Fruit fly (Drosophila melanogaster) whole organism, prepupa: ENCODE measurements around the gene CG5697.

Experiments
- CG15336 ChIP-seq: fragments of 200-800 bp; sonication (Bioruptor generic); IDR thresholded peaks from 2 replicates; pipeline ENCODE4 v1.3.6; 2022; ENCODE audit warnings: missing biosample characterization, missing genetic modification characterization
- CG1621 ChIP-seq: fragments of 200-800 bp; sonication (Bioruptor generic); optimal IDR thresholded peaks from 3 replicates; lab custom pipeline; 2018; ENCODE audit warnings: missing biosample characterization, mild to moderate bottlenecking, missing genetic modification characterization
- CG3032 ChIP-seq: fragments of 200-800 bp; optimal IDR thresholded peaks from 2 replicates; lab custom pipeline; 2019; ENCODE audit warnings: missing biosample characterization, mild to moderate bottlenecking, missing genetic modification characterization, moderate library complexity
- CG31627 ChIP-seq: fragments of 200-800 bp; sonication (Bioruptor generic); optimal IDR thresholded peaks from 3 replicates; lab custom pipeline; 2016; ENCODE audit warnings: missing biosample characterization, missing genetic modification characterization
- CG32006 ChIP-seq: fragments of 200-800 bp; sonication (Bioruptor generic); optimal IDR thresholded peaks from 3 replicates; lab custom pipeline; 2017; ENCODE audit warnings: missing biosample characterization, mild to moderate bottlenecking, missing genetic modification characterization
- CG3919 ChIP-seq: fragments of 200-800 bp; sonication (Bioruptor generic); optimal IDR thresholded peaks from 3 replicates; lab custom pipeline; 2016; ENCODE audit warnings: missing biosample characterization, missing genetic modification characterization
- CG4318 ChIP-seq: fragments of 200-800 bp; sonication (Bioruptor generic); optimal IDR thresholded peaks from 3 replicates; lab custom pipeline; 2017; ENCODE audit warnings: missing biosample characterization, mild to moderate bottlenecking, missing genetic modification characterization
- CG6163 ChIP-seq: fragments of 200-800 bp; sonication (Bioruptor generic); IDR thresholded peaks from 3 replicates; pipeline ENCODE4 v1.3.6; 2022; ENCODE audit warnings: missing biosample characterization, missing genetic modification characterization
- CG6276 ChIP-seq: fragments of 200-800 bp; sonication (Bioruptor generic); optimal IDR thresholded peaks from 2 replicates; lab custom pipeline; 2017; ENCODE audit warnings: missing biosample characterization, mild to moderate bottlenecking, missing genetic modification characterization
- CG6792 ChIP-seq: fragments of 200-800 bp; sonication (Bioruptor generic); optimal IDR thresholded peaks from 3 replicates; lab custom pipeline; 2016; ENCODE audit warnings: missing biosample characterization, missing genetic modification characterization
- CG6808 ChIP-seq: fragments of 200-800 bp; sonication (Bioruptor generic); optimal IDR thresholded peaks from 3 replicates; lab custom pipeline; 2017; ENCODE audit warnings: missing biosample characterization, missing genetic modification characterization, mild to moderate bottlenecking, moderate library complexity, missing genetic modification reagents
- CG6854 ChIP-seq: fragments of 200-800 bp; sonication (Bioruptor generic); optimal IDR thresholded peaks from 2 replicates; lab custom pipeline; 2017; ENCODE audit warnings: missing biosample characterization, mild to moderate bottlenecking, missing genetic modification characterization
- CG7368 ChIP-seq: fragments of 200-800 bp; sonication (Bioruptor generic); optimal IDR thresholded peaks from 3 replicates; lab custom pipeline; 2016; ENCODE audit warnings: missing biosample characterization, missing genetic modification characterization
- CG8119 ChIP-seq: fragments of 200-800 bp; sonication (Bioruptor generic); IDR thresholded peaks from 3 replicates; pipeline ENCODE4 v1.3.6; 2022; ENCODE audit warnings: missing biosample characterization, missing genetic modification characterization
- CG8319 ChIP-seq: fragments of 200-800 bp; sonication (Bioruptor generic); optimal IDR thresholded peaks from 3 replicates; lab custom pipeline; 2016; ENCODE audit warnings: missing biosample characterization, missing genetic modification characterization
- CG8632 ChIP-seq: fragments of 200-800 bp; sonication (Bioruptor generic); optimal IDR thresholded peaks from 3 replicates; lab custom pipeline; 2016; ENCODE audit warnings: missing biosample characterization, missing genetic modification characterization
- CG9139 ChIP-seq: fragments of 200-800 bp; sonication (Bioruptor generic); optimal IDR thresholded peaks from 3 replicates; lab custom pipeline; 2017; ENCODE audit warnings: missing biosample characterization, mild to moderate bottlenecking, missing genetic modification characterization
- Eip75B ChIP-seq: fragments of 200-800 bp; sonication (Bioruptor generic); optimal IDR thresholded peaks from 3 replicates; lab custom pipeline; 2016; ENCODE audit warnings: missing biosample characterization, missing genetic modification characterization
- Eip78C ChIP-seq: fragments of 200-800 bp; sonication (Bioruptor generic); peaks from one replicate; lab custom pipeline; 2016; ENCODE audit warnings: missing biosample characterization, missing genetic modification characterization
- Ets21C ChIP-seq: fragments of 200-800 bp; sonication (Bioruptor generic); optimal IDR thresholded peaks from 3 replicates; lab custom pipeline; 2016; ENCODE audit warnings: missing biosample characterization, missing genetic modification characterization
- Ets96B ChIP-seq: fragments of 200-800 bp; optimal IDR thresholded peaks from 2 replicates; lab custom pipeline; 2019; ENCODE audit warnings: missing biosample characterization, mild to moderate bottlenecking, missing genetic modification characterization, moderate library complexity
- Gug ChIP-seq: fragments of 200-800 bp; sonication (Bioruptor generic); IDR thresholded peaks from 2 replicates; pipeline ENCODE4 v1.3.6; 2022; ENCODE audit warnings: missing biosample characterization, missing genetic modification characterization
- Hr38 ChIP-seq: sonication (Bioruptor generic); optimal IDR thresholded peaks from 2 replicates; lab custom pipeline; 2016; ENCODE audit warnings: missing biosample characterization, missing genetic modification characterization
- Hr39 ChIP-seq: fragments of 200-800 bp; sonication (Bioruptor generic); optimal IDR thresholded peaks from 2 replicates; lab custom pipeline; 2016; ENCODE audit warnings: missing biosample characterization, missing genetic modification characterization
- Hr4 ChIP-seq: fragments of 200-800 bp; sonication (Bioruptor generic); optimal IDR thresholded peaks from 3 replicates; lab custom pipeline; 2016; ENCODE audit warnings: missing biosample characterization, missing genetic modification characterization
- Lpt ChIP-seq: fragments of 200-800 bp; sonication (Bioruptor generic); optimal IDR thresholded peaks from 3 replicates; lab custom pipeline; 2016; ENCODE audit warnings: missing biosample characterization, missing genetic modification characterization
- Met ChIP-seq: fragments of 200-800 bp; sonication (Bioruptor generic); optimal IDR thresholded peaks from 3 replicates; lab custom pipeline; 2016; ENCODE audit warnings: missing biosample characterization, missing genetic modification characterization
- Sox102F ChIP-seq: fragments of 200-800 bp; sonication (Bioruptor generic); optimal IDR thresholded peaks from 2 replicates; lab custom pipeline; 2016; ENCODE audit warnings: missing biosample characterization, mild to moderate bottlenecking, missing genetic modification characterization
- Sox14 ChIP-seq: fragments of 200-800 bp; sonication (Bioruptor generic); optimal IDR thresholded peaks from 3 replicates; lab custom pipeline; 2016; ENCODE audit warnings: missing biosample characterization, missing genetic modification characterization
- Sox15 ChIP-seq: fragments of 200-800 bp; sonication (Bioruptor generic); optimal IDR thresholded peaks from 3 replicates; lab custom pipeline; 2016; ENCODE audit warnings: missing biosample characterization, missing genetic modification characterization
- achi ChIP-seq: fragments of 200-800 bp; sonication (Bioruptor generic); optimal IDR thresholded peaks from 3 replicates; lab custom pipeline; 2016; ENCODE audit warnings: missing biosample characterization, missing genetic modification characterization
- acj6 ChIP-seq: fragments of 200-800 bp; sonication (Bioruptor generic); optimal IDR thresholded peaks from 3 replicates; lab custom pipeline; 2016; ENCODE audit warnings: missing biosample characterization, missing genetic modification characterization
- dac ChIP-seq: fragments of 200-800 bp; sonication (Bioruptor generic); optimal IDR thresholded peaks from 2 replicates; lab custom pipeline; 2017; ENCODE audit warnings: missing biosample characterization, mild to moderate bottlenecking, missing genetic modification characterization
- eg ChIP-seq: fragments of 200-800 bp; sonication (Bioruptor generic); IDR thresholded peaks from 3 replicates; pipeline ENCODE4 v1.3.6; 2022; ENCODE audit warnings: missing biosample characterization, missing genetic modification characterization
- fd59A ChIP-seq: fragments of 200-800 bp; sonication (Bioruptor generic); optimal IDR thresholded peaks from 2 replicates; lab custom pipeline; 2017; ENCODE audit warnings: missing biosample characterization, mild to moderate bottlenecking, missing genetic modification characterization, missing genetic modification reagents
- fd85E ChIP-seq: fragments of 200-800 bp; sonication (Bioruptor generic); optimal IDR thresholded peaks from 3 replicates; lab custom pipeline; 2016; ENCODE audit warnings: missing biosample characterization, missing genetic modification characterization
- fkh ChIP-seq: fragments of 200-800 bp; sonication (Bioruptor generic); optimal IDR thresholded peaks from 3 replicates; lab custom pipeline; 2017; ENCODE audit warnings: missing biosample characterization, mild to moderate bottlenecking, missing genetic modification characterization, moderate library complexity
- net ChIP-seq: fragments of 200-800 bp; sonication (Bioruptor generic); optimal IDR thresholded peaks from 3 replicates; lab custom pipeline; 2016; ENCODE audit warnings: missing biosample characterization, missing genetic modification characterization
- salr ChIP-seq, 2 experiments: fragments of 200-800 bp; sonication (Bioruptor generic); optimal IDR thresholded peaks; 3 replicates each; lab custom pipeline; 2016 to 2018; ENCODE audit warnings: missing biosample characterization in 2 of 2, missing genetic modification characterization in 2 of 2, mild to moderate bottlenecking in 1 of 2
- spab ChIP-seq: fragments of 200-800 bp; sonication (Bioruptor generic); optimal IDR thresholded peaks from 2 replicates; lab custom pipeline; 2017; ENCODE audit warnings: missing biosample characterization, mild to moderate bottlenecking, missing genetic modification characterization, missing genetic modification reagents
- ss ChIP-seq, 2 experiments: fragments of 200-800 bp; sonication (Bioruptor generic); optimal IDR thresholded peaks; 2 replicates in 1 of 2; 3 replicates in 1 of 2; lab custom pipeline; 2017 to 2018; ENCODE audit warnings: mild to moderate bottlenecking in 2 of 2, missing biosample characterization in 2 of 2, missing genetic modification characterization in 2 of 2, moderate library complexity in 1 of 2
- topi ChIP-seq: fragments of 200-800 bp; sonication (Bioruptor generic); optimal IDR thresholded peaks from 3 replicates; lab custom pipeline; 2016; ENCODE audit warnings: missing biosample characterization, missing genetic modification characterization
- vri ChIP-seq: fragments of 200-800 bp; sonication (Bioruptor generic); optimal IDR thresholded peaks from 3 replicates; lab custom pipeline; 2016; ENCODE audit warnings: missing biosample characterization, mild to moderate bottlenecking, missing genetic modification characterization

The CG5697 gene

dm6 chr3R:20989657-20990056 is 26.1 kb upstream of the CG5697 start (continued):
- peak; percentile 20 for TF ChIP-seq achi (GFP tag; lab: Kevin White, UChicago)
- TF ChIP-seq Sox102F: no peak
- peak; percentile 18 for TF ChIP-seq CG31627 (GFP tag; lab: Kevin White, UChicago)
- TF ChIP-seq CG32006 (GFP tag; lab: Kevin White, UChicago): peak; percentile 66
- TF ChIP-seq CG8319 (GFP tag; lab: Kevin White, UChicago): no peak
- no peak for TF ChIP-seq CG9139
- no peak for TF ChIP-seq CG3032
- TF ChIP-seq fd59A (GFP tag; lab: Kevin White, UChicago): no peak
- TF ChIP-seq CG6792: no peak
- no peak for TF ChIP-seq spab (GFP tag; lab: Kevin White, UChicago)
- no peak for TF ChIP-seq topi (GFP tag; lab: Kevin White, UChicago)
- TF ChIP-seq fd85E (GFP tag; lab: Kevin White, UChicago): no peak
- TF ChIP-seq CG4318 (GFP tag; lab: Kevin White, UChicago): no peak
- TF ChIP-seq dac (GFP tag; lab: Kevin White, UChicago): peak; percentile 19
- TF ChIP-seq salr (GFP tag; optimal IDR thresholded peaks at IDR 0.05; lab: Kevin White, UChicago): peak in 1 of 2 experiments; percentile 3
- no peak for TF ChIP-seq Sox14 (GFP tag; lab: Kevin White, UChicago)
- TF ChIP-seq CG1621 (tag; lab: Kevin White, UChicago): no peak
- peak; percentile 41; the same call in 1 of the 2 replicates for TF ChIP-seq Gug (GFP tag; lab: Robert Waterston, UW)
- TF ChIP-seq ss (GFP tag; optimal IDR thresholded peaks at IDR 0.05; lab: Kevin White, UChicago): no peak
- TF ChIP-seq CG15336 (GFP tag; lab: Robert Waterston, UW): peak; percentile 56
- TF ChIP-seq acj6 (GFP tag; lab: Kevin White, UChicago): no peak
- no peak for TF ChIP-seq vri
- no peak for TF ChIP-seq CG3919
- TF ChIP-seq Ets96B (tag; lab: Kevin White, UChicago): no peak
- peak; percentile 9 for TF ChIP-seq fkh (GFP tag; lab: Kevin White, UChicago)
- peak; percentile 65 for TF ChIP-seq Eip78C (GFP tag; lab: Kevin White, UChicago)
- no peak for TF ChIP-seq Hr38 (GFP tag; lab: Kevin White, UChicago)
- no peak for TF ChIP-seq eg (GFP tag; lab: Robert Waterston, UW)
- no peak for TF ChIP-seq Ets21C (GFP tag; lab: Kevin White, UChicago)
- no peak for TF ChIP-seq CG6163
- no peak for TF ChIP-seq CG7368 (GFP tag; lab: Kevin White, UChicago)
- TF ChIP-seq net: no peak
- no peak for TF ChIP-seq CG6854 (GFP tag; lab: Kevin White, UChicago)
- peak; percentile 57 for TF ChIP-seq Hr4 (GFP tag; lab: Kevin White, UChicago)
- TF ChIP-seq, all 60 proteins: peak for 19

DNA sequence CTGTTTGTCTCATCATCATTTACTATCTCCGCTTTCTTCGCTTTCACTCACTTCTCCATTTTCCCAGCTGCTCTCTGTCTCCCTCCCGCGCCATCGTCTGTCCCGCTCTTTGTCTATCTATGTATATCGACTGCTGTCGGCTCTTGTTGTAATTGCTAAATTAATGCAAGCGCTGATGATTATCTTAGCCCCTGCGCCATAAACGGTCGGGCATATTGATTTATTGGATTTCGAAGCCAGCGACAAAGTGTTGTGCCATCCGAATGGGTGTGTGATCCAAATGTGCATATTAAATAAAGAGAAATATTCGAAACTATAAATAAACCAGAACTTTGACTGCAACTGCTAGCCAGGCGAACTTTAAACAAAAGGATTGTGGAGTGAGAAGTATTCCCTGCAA is 25.3 kb upstream of the CG5697 start:
- TF ChIP-seq CG4318 (GFP tag; lab: Kevin White, UChicago) (no peak), Eip78C (GFP tag; lab: Kevin White, UChicago) (no peak), fkh (GFP tag; lab: Kevin White, UChicago) (no peak), Hr39 (GFP tag; lab: Kevin White, UChicago) (no peak)

DNA sequence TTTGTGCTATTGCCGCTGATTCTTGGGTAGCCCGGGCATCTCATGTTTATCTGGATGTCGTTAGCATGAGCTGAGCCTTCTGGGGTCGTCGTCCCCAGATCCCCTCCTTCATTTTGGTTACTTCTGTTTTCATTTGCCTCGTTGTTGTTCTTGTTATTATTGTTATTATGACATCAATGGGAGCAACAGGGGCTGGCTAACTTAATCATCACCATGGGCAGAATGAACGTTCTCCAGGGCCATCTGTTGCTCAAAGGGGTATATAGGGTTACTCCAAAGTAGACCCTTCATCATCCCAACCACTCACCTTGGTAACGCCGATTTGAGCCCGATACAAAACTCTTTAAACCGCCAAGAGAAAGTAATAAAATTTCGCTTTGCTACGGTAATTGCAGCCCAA is 17.4 kb upstream of the CG5697 start:
- TF ChIP-seq CG8119 (GFP tag; lab: Robert Waterston, UW) (no peak), CG8632 (no peak), Lpt (no peak), Sox102F (no peak), Eip75B (no peak), CG6792 (no peak), CG6276 (GFP tag; lab: Kevin White, UChicago) (no peak), achi (GFP tag; lab: Kevin White, UChicago) (no peak), Met (GFP tag; lab: Kevin White, UChicago) (no peak), Hr39 (GFP tag; lab: Kevin White, UChicago) (no peak), CG6808 (GFP tag; lab: Kevin White, UChicago) (no peak), Hr38 (GFP tag; lab: Kevin White, UChicago) (no peak), Sox15 (GFP tag; lab: Kevin White, UChicago) (no peak), CG15336 (GFP tag; lab: Robert Waterston, UW) (no peak), CG6854 (GFP tag; lab: Kevin White, UChicago) (no peak), Hr4 (GFP tag; lab: Kevin White, UChicago) (no peak), CG32006 (GFP tag; lab: Kevin White, UChicago) (no peak), CG7368 (GFP tag; lab: Kevin White, UChicago) (no peak)
- TF ChIP-seq, all 60 proteins: peak for 0
